Fruit fly (Drosophila melanogaster): ENCODE data around the gene CG43739.
A peak's percentile ranks its signal among the peaks of the same experiment; 100 is the strongest.

CG43739 gene

DNA sequence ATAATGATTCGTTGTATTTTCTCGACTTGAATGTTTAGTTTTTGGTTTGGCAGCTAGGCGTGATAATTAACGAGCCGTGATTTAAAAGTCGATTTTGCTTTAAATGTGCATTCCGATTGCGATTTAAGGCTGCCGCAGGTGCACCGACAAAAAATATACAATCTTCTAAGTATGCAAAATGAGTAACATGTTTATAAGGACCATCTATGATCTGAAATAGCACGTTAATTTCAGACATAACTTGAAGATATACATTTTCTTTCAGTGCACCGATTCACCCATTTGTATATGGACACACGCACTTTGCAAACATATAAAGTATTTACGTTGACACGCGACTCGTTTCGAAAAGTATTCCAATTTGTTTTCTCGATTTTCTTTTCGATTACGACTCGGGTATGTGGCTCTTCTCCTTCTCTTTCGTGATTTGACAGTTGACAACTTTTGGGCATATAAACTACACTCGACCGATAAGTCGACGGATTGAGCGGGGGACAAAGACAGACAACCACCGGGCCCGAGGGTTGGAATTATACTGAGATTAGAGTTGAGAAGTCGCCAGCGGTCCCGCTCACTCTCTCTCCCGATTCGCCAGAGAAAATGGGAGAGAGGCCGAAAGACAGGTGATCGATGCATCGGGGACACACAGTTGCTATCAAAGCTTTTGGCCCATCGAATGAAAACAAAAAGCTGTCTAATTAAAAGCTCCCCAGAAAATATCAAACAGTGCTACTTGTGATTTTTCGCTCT is 28.7 kb downstream of the CG43739 start (continued):
- TF ChIP-seq sc (optimal IDR thresholded peaks at IDR 0.05) (no peak), sc (GFP tag; optimal IDR thresholded peaks at IDR 0.05) (peak; percentile 16), fu2 (GFP tag; optimal IDR thresholded peaks at IDR 0.05) (no peak), Hr51 (GFP tag; optimal IDR thresholded peaks at IDR 0.05) (peak in 1 of 2 experiments; percentile 50), CG10654 (GFP tag; optimal IDR thresholded peaks at IDR 0.05) (peak; percentile 25), CG3281 (GFP tag; optimal IDR thresholded peaks at IDR 0.05) (peak; percentile 14), CG14050 (GFP tag; IDR thresholded peaks at IDR 0.05) (no peak), vnd (GFP tag; IDR thresholded peaks at IDR 0.05; ENCODE audit: partially characterized antibody) (no peak), ato (GFP tag; IDR thresholded peaks at IDR 0.05; ENCODE audit: partially characterized antibody) (no peak), Myb (GFP tag; optimal IDR thresholded peaks at IDR 0.05) (no peak), Sox102F (GFP tag; optimal IDR thresholded peaks at IDR 0.05) (peak; percentile 66), NC2α (GFP tag; optimal IDR thresholded peaks at IDR 0.05) (no peak), Oli (tag; optimal IDR thresholded peaks at IDR 0.05) (peak; percentile 62), sisA (GFP tag; IDR thresholded peaks at IDR 0.05) (peak; percentile 39; the same call in 1 of the 2 replicates), slou (GFP tag; optimal IDR thresholded peaks at IDR 0.05) (no peak), Ptx1 (GFP tag; IDR thresholded peaks at IDR 0.05) (peak; percentile 36; the same call in 1 of the 2 replicates), sqz (GFP tag; optimal IDR thresholded peaks at IDR 0.05) (no peak), CG17186 (GFP tag; optimal IDR thresholded peaks at IDR 0.05) (no peak), D19B (GFP tag; optimal IDR thresholded peaks at IDR 0.05) (no peak), scrt (GFP tag; optimal IDR thresholded peaks at IDR 0.05) (no peak), CrebB (tag; optimal IDR thresholded peaks at IDR 0.05) (peak; percentile 39), ssp (GFP tag; IDR thresholded peaks at IDR 0.05) (no peak), CG10267 (tag; optimal IDR thresholded peaks at IDR 0.05) (peak; percentile 15), trem (tag; optimal IDR thresholded peaks at IDR 0.05) (no peak), dmrt99B (tag; optimal IDR thresholded peaks at IDR 0.05) (peak; percentile 65), corto (GFP tag; optimal IDR thresholded peaks at IDR 0.05) (no peak), Six4 (GFP tag; optimal IDR thresholded peaks at IDR 0.05) (peak; percentile 39), Dbx (GFP tag; IDR thresholded peaks at IDR 0.05) (no peak), CG18262 (tag; optimal IDR thresholded peaks at IDR 0.05) (peak; percentile 41), stc (GFP tag; IDR thresholded peaks at IDR 0.05) (no peak; the same call in 1 of the 2 replicates), pzg (GFP tag; optimal IDR thresholded peaks at IDR 0.05) (no peak), Sry-β (GFP tag; optimal IDR thresholded peaks at IDR 0.05) (peak; percentile 21), CG17829 (tag; optimal IDR thresholded peaks at IDR 0.05) (no peak), CG7271 (tag; optimal IDR thresholded peaks at IDR 0.05) (no peak), NFAT (GFP tag; IDR thresholded peaks at IDR 0.05) (no peak), CG6854 (GFP tag; optimal IDR thresholded peaks at IDR 0.05) (no peak), CG12659 (GFP tag; optimal IDR thresholded peaks at IDR 0.05) (peak; percentile 24), CG8765 (GFP tag; IDR thresholded peaks at IDR 0.05) (no peak), pros (GFP tag; optimal IDR thresholded peaks at IDR 0.05) (no peak), CG2889 (GFP tag; IDR thresholded peaks at IDR 0.05) (no peak), al (GFP tag; IDR thresholded peaks at IDR 0.05) (no peak), Awh (GFP tag; IDR thresholded peaks at IDR 0.05) (peak; percentile 25), jigr1 (GFP tag; IDR thresholded peaks at IDR 0.05) (no peak), CkIIα-i1 (GFP tag; IDR thresholded peaks at IDR 0.05) (no peak), CG7372 (GFP tag; IDR thresholded peaks at IDR 0.05) (no peak), Blimp-1 (GFP tag; optimal IDR thresholded peaks at IDR 0.05) (peak; percentile 35), CoRest (tag; optimal IDR thresholded peaks at IDR 0.05) (peak; percentile 17), usp (GFP tag; optimal IDR thresholded peaks at IDR 0.05) (no peak), D19A (tag; optimal IDR thresholded peaks at IDR 0.05) (peak; percentile 28), unc-4 (GFP tag; IDR thresholded peaks at IDR 0.05; ENCODE audit: partially characterized antibody) (no peak)
